Worm (Caenorhabditis elegans) whole organism, young adult: ENCODE data around the gene srx-46.

Experiments
- F33H1.4 ChIP-seq: fragments of 200-800 bp; sonication (Bioruptor generic); IDR thresholded peaks from 2 replicates; pipeline ENCODE4 v1.3.6; 2022; ENCODE audit warnings: missing genetic modification reagents, missing genetic modification characterization, missing compliant biosample characterization
- F57A8.1 ChIP-seq: fragments of 200-800 bp; sonication (Bioruptor generic); optimal IDR thresholded peaks from 2 replicates; lab custom pipeline; 2018; ENCODE audit warnings: mild to moderate bottlenecking, missing genetic modification characterization, moderate library complexity, missing compliant biosample characterization
- aptf-2 ChIP-seq: fragments of 200-800 bp; sonication (Bioruptor generic); conservative IDR thresholded peaks from 2 replicates; pipeline ENCODE4 v1.3.6; 2022; ENCODE audit warnings: missing genetic modification reagents, missing genetic modification characterization, missing compliant biosample characterization
- attf-6 ChIP-seq: fragments of 200-800 bp; sonication (Bioruptor generic); IDR thresholded peaks from 2 replicates; pipeline ENCODE4 v1.3.6; 2022; ENCODE audit warnings: missing genetic modification reagents, missing genetic modification characterization, missing compliant biosample characterization
- dpl-1 ChIP-seq: fragments of 150-350 bp; optimal IDR thresholded peaks from 2 replicates; lab custom pipeline; 2014; ENCODE audit warnings: missing biosample characterization, missing genetic modification reagents, missing genetic modification characterization
- hlh-26 ChIP-seq: fragments of 200-800 bp; sonication (Bioruptor generic); conservative IDR thresholded peaks from 2 replicates; pipeline ENCODE4 v1.3.6; 2022; ENCODE audit warnings: missing genetic modification reagents, missing genetic modification characterization, missing compliant biosample characterization
- nhr-120 ChIP-seq: fragments of 200-800 bp; sonication (Bioruptor generic); IDR thresholded peaks from 2 replicates; pipeline ENCODE4 v1.3.6; 2022; ENCODE audit warnings: missing genetic modification characterization, missing compliant biosample characterization
- pha-4 ChIP-seq: fragments of 150-350 bp; sonication (generic microtip); optimal IDR thresholded peaks from 2 replicates; lab custom pipeline; 2014; ENCODE audit warnings: missing biosample characterization, missing genetic modification reagents, missing genetic modification characterization
- zfh-2 ChIP-seq: fragments of 200-800 bp; sonication (Bioruptor generic); conservative IDR thresholded peaks from 2 replicates; pipeline ENCODE4 v1.3.6; 2022; ENCODE audit warnings: missing genetic modification reagents, missing genetic modification characterization, missing compliant biosample characterization
- ztf-18 ChIP-seq: sonication (generic microtip); optimal IDR thresholded peaks from 2 replicates; lab custom pipeline; 2016; ENCODE audit warnings: missing genotype, mild to moderate bottlenecking, missing genetic modification characterization, missing compliant biosample characterization

- TF ChIP-seq dpl-1 (no peak), pha-4 (tag; lab: Kevin White, UChicago) (no peak), attf-6 (GFP tag; lab: Robert Waterston, UW) (no peak), hlh-26 (GFP tag; lab: Robert Waterston, UW) (no peak), F57A8.1 (no peak), F33H1.4 (GFP tag; lab: Robert Waterston, UW) (no peak), aptf-2 (GFP tag; lab: Robert Waterston, UW) (no peak), ztf-18 (tag; lab: Kevin White, UChicago) (no peak), nhr-120 (GFP tag; lab: Robert Waterston, UW) (no peak), zfh-2 (GFP tag; lab: Robert Waterston, UW) (no peak)
Measured at ce11 chrV:9349687-9350086, 3.4 kb upstream of the srx-46 start, which contains the start of gene srx-47.
